Fruit fly (Drosophila melanogaster): ENCODE data around the gene CheA87a.
A peak's percentile ranks its signal among the peaks of the same experiment; 100 is the strongest.

CheA87a gene

DNA sequence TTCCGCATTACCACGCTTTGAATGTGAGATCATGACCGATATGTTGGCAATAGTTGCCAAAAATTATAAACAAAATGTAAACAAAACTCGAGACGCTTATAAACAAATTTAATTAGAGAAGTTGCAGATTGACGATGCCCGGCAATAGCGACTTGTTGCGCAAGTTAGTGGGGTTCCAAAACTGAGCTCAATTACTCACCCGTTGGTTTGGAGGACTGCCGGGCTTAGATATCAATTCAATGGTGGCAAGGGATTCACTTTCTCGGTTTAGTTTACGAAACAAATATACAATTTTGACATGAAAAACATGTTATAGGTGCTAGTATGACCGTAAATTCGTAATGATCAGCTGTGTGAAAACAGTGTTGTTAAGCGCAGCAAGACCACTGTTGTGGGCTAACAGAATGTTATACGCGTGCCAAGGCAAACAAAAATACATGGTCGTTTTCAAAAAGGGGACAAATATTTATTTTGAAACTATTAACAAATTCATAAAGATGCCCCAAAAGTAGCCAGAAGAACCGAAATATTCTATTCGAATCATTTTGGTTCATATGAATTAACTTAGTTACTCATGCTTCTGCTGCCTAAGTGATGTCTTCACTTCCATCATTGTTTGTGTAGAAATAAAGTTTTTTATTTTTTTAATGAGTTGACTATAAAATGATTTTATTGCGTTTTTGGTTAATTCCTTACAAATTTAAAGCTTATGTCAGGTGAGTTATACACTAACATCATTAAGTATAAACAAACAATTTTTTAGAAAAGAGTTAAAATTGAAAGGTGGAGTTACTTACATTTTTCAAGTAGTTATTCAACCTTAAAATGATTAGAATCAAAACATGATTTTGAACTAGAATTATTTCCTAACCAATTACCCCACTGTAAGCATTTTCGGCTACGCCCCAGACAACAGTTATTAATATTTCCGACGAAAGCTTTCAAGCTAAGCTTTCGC is 2.6 kb upstream of the CheA87a start, which contains the start of gene Elp6:
Elp6 (minus strand) TSS at position 350 of the 958 bp plus-strand sequence.
- TF ChIP-seq Dll (optimal IDR thresholded peaks at IDR 0.05) (no peak), usp (GFP tag; optimal IDR thresholded peaks at IDR 0.05) (no peak), EcR (GFP tag; optimal IDR thresholded peaks at IDR 0.05) (no peak), CG8478 (optimal IDR thresholded peaks at IDR 0.05) (no peak), pan (optimal IDR thresholded peaks at IDR 0.05) (no peak), psq (optimal IDR thresholded peaks at IDR 0.05) (no peak)

- TF ChIP-seq pan (optimal IDR thresholded peaks at IDR 0.05): peak; percentile 53
- no peak for TF ChIP-seq usp (GFP tag; optimal IDR thresholded peaks at IDR 0.05)
Measured at dm6 chr3R:13371840-13372680, 2.6 kb downstream of the CheA87a start, which contains the start of the genes Lip3 and CG34309. TSS of gene Lip3 (minus strand) at chr3R:13371904. TSS of gene CG34309 (plus strand) at chr3R:13372630.

DNA sequence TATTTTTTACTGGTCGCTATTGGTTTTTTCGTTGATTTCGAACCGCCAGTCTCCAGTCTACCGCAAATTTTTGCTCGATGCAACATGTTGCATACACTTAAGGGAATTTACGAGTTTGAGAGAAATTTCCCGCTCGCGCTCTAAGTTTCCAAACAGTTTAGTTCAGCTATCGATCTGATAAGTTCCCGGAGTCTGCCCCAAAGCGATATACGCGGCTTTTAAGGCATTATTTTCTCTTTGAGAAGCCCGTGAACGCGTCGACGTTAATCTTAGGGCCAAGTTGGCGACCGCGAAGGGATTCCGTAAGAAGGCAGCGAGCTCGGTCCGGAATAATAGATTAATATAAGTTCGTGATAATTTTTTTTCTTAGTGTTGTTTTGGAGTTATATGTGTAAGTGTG is 5.5 kb downstream of the CheA87a start:
- TF ChIP-seq pan (optimal IDR thresholded peaks at IDR 0.05): no peak
- TF ChIP-seq EcR (GFP tag; optimal IDR thresholded peaks at IDR 0.05): no peak
- TF ChIP-seq Dll (optimal IDR thresholded peaks at IDR 0.05): no peak
- TF ChIP-seq CG8478 (optimal IDR thresholded peaks at IDR 0.05): no peak
- no peak for TF ChIP-seq usp (GFP tag; optimal IDR thresholded peaks at IDR 0.05)
- TF ChIP-seq psq (optimal IDR thresholded peaks at IDR 0.05): no peak

dm6 chr3R:13379675-13380074 is 10.2 kb downstream of the CheA87a start, which contains the start of the genes CG9813 and CG8870:
TSS of gene CG9813 (minus strand) at chr3R:13379775.
TSS of gene CG8870 (plus strand) at chr3R:13379842.
- no peak for TF ChIP-seq CG8478 (optimal IDR thresholded peaks at IDR 0.05)
- no peak for TF ChIP-seq EcR (GFP tag; optimal IDR thresholded peaks at IDR 0.05)
- no peak for TF ChIP-seq psq (optimal IDR thresholded peaks at IDR 0.05)
- TF ChIP-seq pan (optimal IDR thresholded peaks at IDR 0.05): no peak
- no peak for TF ChIP-seq usp (GFP tag; optimal IDR thresholded peaks at IDR 0.05)

dm6 chr3R:13381744-13382435 is 12.4 kb downstream of the CheA87a start, which contains the start of the genes mRpS21 and Droj2:
TSS of gene mRpS21 (minus strand) at chr3R:13381809.
TSS of gene Droj2 (plus strand) at chr3R:13382106.
- no peak for TF ChIP-seq usp (GFP tag; optimal IDR thresholded peaks at IDR 0.05)
- TF ChIP-seq Dll (optimal IDR thresholded peaks at IDR 0.05): no peak
- no peak for TF ChIP-seq CG8478 (optimal IDR thresholded peaks at IDR 0.05)
- no peak for TF ChIP-seq psq (optimal IDR thresholded peaks at IDR 0.05)
- TF ChIP-seq pan (optimal IDR thresholded peaks at IDR 0.05): no peak

dm6 chr3R:13382656-13383142 is 13.3 kb downstream of the CheA87a start:
- TF ChIP-seq CG8478 (optimal IDR thresholded peaks at IDR 0.05): no peak
- no peak for TF ChIP-seq usp (GFP tag; optimal IDR thresholded peaks at IDR 0.05)
- TF ChIP-seq pan (optimal IDR thresholded peaks at IDR 0.05): no peak
- TF ChIP-seq psq (optimal IDR thresholded peaks at IDR 0.05): no peak
- no peak for TF ChIP-seq EcR (GFP tag; optimal IDR thresholded peaks at IDR 0.05)
- no peak for TF ChIP-seq Dll (optimal IDR thresholded peaks at IDR 0.05)

- TF ChIP-seq Dll (optimal IDR thresholded peaks at IDR 0.05) (no peak), EcR (GFP tag; optimal IDR thresholded peaks at IDR 0.05) (no peak), psq (optimal IDR thresholded peaks at IDR 0.05) (no peak), usp (GFP tag; optimal IDR thresholded peaks at IDR 0.05) (no peak), CG8478 (optimal IDR thresholded peaks at IDR 0.05) (no peak), pan (optimal IDR thresholded peaks at IDR 0.05) (no peak)
Measured at dm6 chr3R:13385105-13385504, 15.7 kb downstream of the CheA87a start.

- no peak for TF ChIP-seq EcR (GFP tag; optimal IDR thresholded peaks at IDR 0.05)
Measured at dm6 chr3R:13388160-13388870, 18.9 kb downstream of the CheA87a start, which contains the start of gene CG9799. TSS of gene CG9799 (minus strand) at chr3R:13388709.

- no peak for TF ChIP-seq Dll (optimal IDR thresholded peaks at IDR 0.05)
- TF ChIP-seq CG8478 (optimal IDR thresholded peaks at IDR 0.05): no peak
- TF ChIP-seq psq (optimal IDR thresholded peaks at IDR 0.05): no peak
- no peak for TF ChIP-seq usp (GFP tag; optimal IDR thresholded peaks at IDR 0.05)
- no peak for TF ChIP-seq pan (optimal IDR thresholded peaks at IDR 0.05)
- no peak for TF ChIP-seq EcR (GFP tag; optimal IDR thresholded peaks at IDR 0.05)
Measured at dm6 chr3R:13390490-13390889, 21.0 kb downstream of the CheA87a start.

dm6 chr3R:13393009-13393408 is 23.6 kb downstream of the CheA87a start:
- no peak for TF ChIP-seq EcR (GFP tag; optimal IDR thresholded peaks at IDR 0.05)
- TF ChIP-seq CG8478 (optimal IDR thresholded peaks at IDR 0.05): no peak
- no peak for TF ChIP-seq usp (GFP tag; optimal IDR thresholded peaks at IDR 0.05)
- TF ChIP-seq pan (optimal IDR thresholded peaks at IDR 0.05): no peak
- no peak for TF ChIP-seq Dll (optimal IDR thresholded peaks at IDR 0.05)
- TF ChIP-seq psq (optimal IDR thresholded peaks at IDR 0.05): no peak

dm6 chr3R:13395133-13395532 is 25.7 kb downstream of the CheA87a start, which contains the start of gene CCHa2:
TSS of gene CCHa2 (minus strand) at chr3R:13395197.
- TF ChIP-seq EcR (GFP tag; optimal IDR thresholded peaks at IDR 0.05) (no peak), CG8478 (optimal IDR thresholded peaks at IDR 0.05) (no peak), psq (optimal IDR thresholded peaks at IDR 0.05) (no peak), Dll (optimal IDR thresholded peaks at IDR 0.05) (no peak), usp (GFP tag; optimal IDR thresholded peaks at IDR 0.05) (no peak), pan (optimal IDR thresholded peaks at IDR 0.05) (no peak)

Data from whole organism.